Fruit fly (Drosophila melanogaster): ENCODE measurements around the gene CG9368.

Gene CG9368

DNA sequence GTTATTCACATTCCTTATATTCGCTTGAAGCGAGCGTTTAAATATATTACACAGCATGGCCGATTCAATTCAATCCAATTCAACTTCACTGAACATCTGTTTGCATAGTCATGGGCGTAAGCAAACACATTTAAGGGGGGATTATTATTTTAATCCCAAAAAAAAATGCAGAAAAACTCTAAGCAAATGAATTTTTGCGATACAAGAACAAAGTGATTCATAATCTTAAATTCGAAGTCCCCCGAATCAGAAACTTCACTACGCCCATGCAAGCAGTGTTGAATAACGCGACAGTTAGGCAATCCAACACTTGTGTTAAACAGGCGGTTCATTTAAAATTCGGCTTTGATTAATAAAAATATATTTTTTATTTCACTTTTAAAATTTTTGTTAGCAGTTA lies 11.0 kb upstream of the CG9368 start, which contains the start of gene CG14100 (continued):
- TF ChIP-seq gsb (GFP tag; IDR thresholded peaks at IDR 0.05), result peak; percentile 100
- peak; percentile 100 for TF ChIP-seq CHES-1-like (GFP tag; optimal IDR thresholded peaks at IDR 0.05)
- TF ChIP-seq Abd-B (GFP tag; optimal IDR thresholded peaks at IDR 0.05), result peak; percentile 100
- TF ChIP-seq HLH3B (GFP tag; IDR thresholded peaks at IDR 0.05), result peak; percentile 100
- TF ChIP-seq CG32767 (GFP tag; IDR thresholded peaks at IDR 0.05), result peak; percentile 100
- TF ChIP-seq Xbp1 (GFP tag; optimal IDR thresholded peaks at IDR 0.05), result peak; percentile 100
- peak; percentile 11 for TF ChIP-seq Sin3A (optimal IDR thresholded peaks at IDR 0.05)
- peak; percentile 99 for TF ChIP-seq CG3163 (GFP tag; optimal IDR thresholded peaks at IDR 0.05)
- TF ChIP-seq ara (GFP tag; IDR thresholded peaks at IDR 0.05), result peak; percentile 100
- TF ChIP-seq cwo (GFP tag; optimal IDR thresholded peaks at IDR 0.05), result peak; percentile 99
- peak in 1 of 2 experiments; percentile 95 for TF ChIP-seq tll (GFP tag; optimal IDR thresholded peaks at IDR 0.05)
- TF ChIP-seq CG15601 (tag; optimal IDR thresholded peaks at IDR 0.05), result peak; percentile 100
- TF ChIP-seq emc (GFP tag; optimal IDR thresholded peaks at IDR 0.05), result peak; percentile 100
- TF ChIP-seq CG13894 (tag; optimal IDR thresholded peaks at IDR 0.05), result peak; percentile 100
- peak; percentile 99 for TF ChIP-seq Jarid2 (GFP tag; optimal IDR thresholded peaks at IDR 0.05)
- peak; percentile 100 for TF ChIP-seq org-1 (GFP tag; optimal IDR thresholded peaks at IDR 0.05)
- TF ChIP-seq Atf-2 (GFP tag; optimal IDR thresholded peaks at IDR 0.05), result peak; percentile 100
- peak; percentile 100 for TF ChIP-seq Asciz (GFP tag; optimal IDR thresholded peaks at IDR 0.05)
- peak; percentile 95 for TF ChIP-seq bigmax (GFP tag; optimal IDR thresholded peaks at IDR 0.05)
- peak; percentile 100 for TF ChIP-seq CG18619 (GFP tag; optimal IDR thresholded peaks at IDR 0.05)
- TF ChIP-seq CG31388 (GFP tag; optimal IDR thresholded peaks at IDR 0.05), result peak; percentile 100
- peak; percentile 100 for TF ChIP-seq tap (tag; optimal IDR thresholded peaks at IDR 0.05)
- peak; percentile 100 for TF ChIP-seq trh (GFP tag; optimal IDR thresholded peaks at IDR 0.05)
- TF ChIP-seq Doc3 (GFP tag; IDR thresholded peaks at IDR 0.05; ENCODE audit: partially characterized antibody), result no peak; the same call in 2 of the 3 replicates
- peak; percentile 39; the same call in 1 of the 2 replicates for TF ChIP-seq inv (GFP tag; IDR thresholded peaks at IDR 0.05; ENCODE audit: partially characterized antibody)
- no peak for TF ChIP-seq D (optimal IDR thresholded peaks at IDR 0.05)
- peak; percentile 100 for TF ChIP-seq D (GFP tag; optimal IDR thresholded peaks at IDR 0.05)
- peak; percentile 100 for TF ChIP-seq CG7271 (tag; optimal IDR thresholded peaks at IDR 0.05)
- peak; percentile 100 for TF ChIP-seq CG4707 (GFP tag; optimal IDR thresholded peaks at IDR 0.05)
- peak; percentile 100 for TF ChIP-seq repo (GFP tag; optimal IDR thresholded peaks at IDR 0.05)
- peak; percentile 100 for TF ChIP-seq CG3838 (GFP tag; optimal IDR thresholded peaks at IDR 0.05)
- TF ChIP-seq CG32532 (GFP tag; IDR thresholded peaks at IDR 0.05), result peak; percentile 100
- peak; percentile 100 for TF ChIP-seq CG6175 (GFP tag; IDR thresholded peaks at IDR 0.05)
- peak; percentile 100 for TF ChIP-seq CG16815 (GFP tag; optimal IDR thresholded peaks at IDR 0.05)
- peak; percentile 100 for TF ChIP-seq CG9876 (GFP tag; optimal IDR thresholded peaks at IDR 0.05)
- peak; percentile 100 for TF ChIP-seq CG13123 (GFP tag; optimal IDR thresholded peaks at IDR 0.05)
- TF ChIP-seq usp (GFP tag; optimal IDR thresholded peaks at IDR 0.05), result no peak
- peak; percentile 100 for TF ChIP-seq Fer2 (tag; optimal IDR thresholded peaks at IDR 0.05)
- peak; percentile 100 for TF ChIP-seq Oli (tag; optimal IDR thresholded peaks at IDR 0.05)
- peak; percentile 85 for TF ChIP-seq CTCF (GFP tag; optimal IDR thresholded peaks at IDR 0.05)
- TF ChIP-seq pum (GFP tag; optimal IDR thresholded peaks at IDR 0.05), result peak; percentile 100
- TF ChIP-seq psq (GFP tag; optimal IDR thresholded peaks at IDR 0.05), result peak; percentile 100
- TF ChIP-seq jing (GFP tag; optimal IDR thresholded peaks at IDR 0.05), result peak; percentile 100
- TF ChIP-seq CG11398 (GFP tag; optimal IDR thresholded peaks at IDR 0.05), result peak; percentile 100
- peak; percentile 100 for TF ChIP-seq H15 (GFP tag; IDR thresholded peaks at IDR 0.05)
- peak; percentile 100 for TF ChIP-seq CG17912 (GFP tag; optimal IDR thresholded peaks at IDR 0.05)
- peak; percentile 100 for TF ChIP-seq CG12219 (GFP tag; optimal IDR thresholded peaks at IDR 0.05)
- TF ChIP-seq CG9437 (GFP tag; optimal IDR thresholded peaks at IDR 0.05), result peak; percentile 98
- peak; percentile 96 for TF ChIP-seq CG14965 (GFP tag; optimal IDR thresholded peaks at IDR 0.05; ENCODE audit: borderline replicate concordance)
- peak; percentile 70; the same call in 1 of the 2 replicates for TF ChIP-seq CG42726 (GFP tag; IDR thresholded peaks at IDR 0.05; ENCODE audit: partially characterized antibody)
- peak; percentile 100 for TF ChIP-seq ERR (GFP tag; optimal IDR thresholded peaks at IDR 0.05)
